Worm (Caenorhabditis elegans): Measurements from ENCODE around the gene F55G11.2.

DNA sequence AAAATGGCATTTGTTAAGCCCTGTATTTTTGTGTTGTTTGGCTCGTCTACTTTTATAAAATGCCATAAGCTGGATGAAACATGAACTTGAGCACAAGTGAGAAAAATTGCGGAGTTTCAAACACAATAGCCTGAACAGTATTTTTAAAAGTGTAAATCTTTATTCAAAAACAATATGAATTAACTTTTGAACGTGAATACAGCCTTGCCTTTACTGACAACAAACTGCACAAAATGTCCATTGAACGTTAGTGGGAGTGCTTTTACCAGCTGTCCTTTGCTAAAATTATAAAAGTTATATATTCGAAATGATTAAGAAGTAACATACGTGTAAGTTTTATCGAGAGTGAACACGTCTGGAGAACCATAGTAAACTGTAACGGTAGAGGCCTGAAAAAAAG lies 1.8 kb downstream of the F55G11.2 start:
- TF ChIP-seq ceh-88 (GFP tag; IDR thresholded peaks at IDR 0.05) (no peak), nhr-77 (tag; optimal IDR thresholded peaks at IDR 0.05) (no peak), fkh-4 (tag; optimal IDR thresholded peaks at IDR 0.05; ENCODE audit: borderline replicate concordance) (no peak), mep-1 (tag; optimal IDR thresholded peaks at IDR 0.05) (no peak), ama-1 (optimal IDR thresholded peaks at IDR 0.05) (no peak)

Data from whole organism, L1 larva.